Worm (Caenorhabditis elegans) whole organism, young adult: ENCODE measurements around the gene F21C10.1.

ENCODE experiments used
- B0019.2 ChIP-seq: fragments of 200-800 bp; sonication (Bioruptor generic); conservative IDR thresholded peaks from 2 replicates; pipeline ENCODE4 v1.3.6; 2022; ENCODE audit warnings: missing genetic modification reagents, missing genetic modification characterization, missing compliant biosample characterization
- D2030.7 ChIP-seq: fragments of 200-800 bp; sonication (Bioruptor generic); IDR thresholded peaks from 2 replicates; pipeline ENCODE4 v1.3.6; 2022; ENCODE audit warnings: missing genetic modification reagents, missing genetic modification characterization, missing compliant biosample characterization
- F10E7.11 ChIP-seq: sonication (generic microtip); optimal IDR thresholded peaks from 2 replicates; lab custom pipeline; 2017; ENCODE audit warnings: mild to moderate bottlenecking, missing genetic modification characterization, moderate library complexity, missing compliant biosample characterization
- F22D6.2 ChIP-seq: sonication (generic microtip); optimal IDR thresholded peaks from 2 replicates; lab custom pipeline; 2016; ENCODE audit warnings: mild to moderate bottlenecking, missing genetic modification characterization, missing compliant biosample characterization
- F49E8.2 ChIP-seq: sonication (generic microtip); optimal IDR thresholded peaks from 3 replicates; lab custom pipeline; 2017; ENCODE audit warnings: missing genetic modification characterization, mild to moderate bottlenecking, missing compliant biosample characterization, antibody characterized with exemption, moderate library complexity; ENCODE audit not compliant: insufficient read depth
- F57C9.4 ChIP-seq: sonication (generic microtip); optimal IDR thresholded peaks from 2 replicates; lab custom pipeline; 2017; ENCODE audit warnings: mild to moderate bottlenecking, missing genetic modification characterization, missing compliant biosample characterization
- K12H6.12 ChIP-seq: fragments of 200-800 bp; sonication (Bioruptor generic); optimal IDR thresholded peaks from 2 replicates; lab custom pipeline; 2018; ENCODE audit warnings: mild to moderate bottlenecking, missing genetic modification characterization, missing compliant biosample characterization
- Y56A3A.18 ChIP-seq: fragments of 200-800 bp; sonication (Bioruptor generic); IDR thresholded peaks from 2 replicates; pipeline ENCODE4 v1.3.6; 2022; ENCODE audit warnings: missing genetic modification reagents, missing genetic modification characterization, missing compliant biosample characterization
- Y67H2A.10 ChIP-seq: fragments of 200-800 bp; sonication (Bioruptor generic); conservative IDR thresholded peaks from 2 replicates; pipeline ENCODE4 v1.3.6; 2022; ENCODE audit warnings: missing genetic modification reagents, missing genetic modification characterization, missing compliant biosample characterization
- Y95B8A.8 ChIP-seq: fragments of 200-800 bp; sonication (Bioruptor generic); IDR thresholded peaks from 2 replicates; pipeline ENCODE4 v1.3.6; 2022; ENCODE audit warnings: missing genetic modification reagents, missing genetic modification characterization, missing compliant biosample characterization
- aptf-2 ChIP-seq: fragments of 200-800 bp; sonication (Bioruptor generic); conservative IDR thresholded peaks from 2 replicates; pipeline ENCODE4 v1.3.6; 2022; ENCODE audit warnings: missing genetic modification reagents, missing genetic modification characterization, missing compliant biosample characterization
- aptf-3 ChIP-seq: fragments of 200-800 bp; sonication (Bioruptor generic); IDR thresholded peaks from 2 replicates; pipeline ENCODE4 v1.3.6; 2022; ENCODE audit warnings: missing genetic modification characterization, missing compliant biosample characterization
- atf-7 ChIP-seq: sonication (generic microtip); optimal IDR thresholded peaks from 2 replicates; lab custom pipeline; 2017; ENCODE audit warnings: mild to moderate bottlenecking, missing genetic modification characterization, missing compliant biosample characterization
- attf-6 ChIP-seq: fragments of 200-800 bp; sonication (Bioruptor generic); IDR thresholded peaks from 2 replicates; pipeline ENCODE4 v1.3.6; 2022; ENCODE audit warnings: missing genetic modification reagents, missing genetic modification characterization, missing compliant biosample characterization
- bed-1 ChIP-seq: fragments of 200-800 bp; sonication (Bioruptor generic); IDR thresholded peaks from 2 replicates; pipeline ENCODE4 v1.3.6; 2022; ENCODE audit warnings: missing genetic modification reagents, missing genetic modification characterization, missing compliant biosample characterization
- cebp-1 ChIP-seq, 2 experiments: fragments of 200-800 bp in 1 of 2; sonication (Bioruptor generic) in 1 of 2; sonication (generic microtip) in 1 of 2; IDR thresholded peaks in 1 of 2; optimal IDR thresholded peaks in 1 of 2; 2 replicates each; pipeline versions ENCODE4 v1.3.6 to Lab custom; 2017 to 2022; ENCODE audit warnings: missing compliant biosample characterization in 2 of 2, missing genetic modification characterization in 2 of 2, mild to moderate bottlenecking in 1 of 2, missing genetic modification reagents in 1 of 2, moderate library complexity in 1 of 2
- cebp-2 ChIP-seq: fragments of 200-800 bp; sonication (Bioruptor generic); IDR thresholded peaks from 2 replicates; pipeline ENCODE4 v1.3.6; 2022; ENCODE audit warnings: missing genetic modification characterization, missing compliant biosample characterization
- ceh-100 ChIP-seq: fragments of 200-800 bp; sonication (Bioruptor generic); IDR thresholded peaks from 2 replicates; pipeline ENCODE4 v1.3.6; 2022; ENCODE audit warnings: missing genetic modification reagents, missing genetic modification characterization, missing compliant biosample characterization
- ceh-27 ChIP-seq: fragments of 200-800 bp; sonication (Bioruptor generic); optimal IDR thresholded peaks from 2 replicates; lab custom pipeline; 2018; ENCODE audit warnings: mild to moderate bottlenecking, missing genetic modification characterization, moderate library complexity, missing compliant biosample characterization
- chd-7 ChIP-seq: sonication (generic microtip); optimal IDR thresholded peaks from 2 replicates; lab custom pipeline; 2016; ENCODE audit warnings: mild to moderate bottlenecking, missing genetic modification characterization, moderate library complexity, missing compliant biosample characterization
- dox-1 ChIP-seq: fragments of 200-800 bp; sonication (Bioruptor generic); IDR thresholded peaks from 2 replicates; pipeline ENCODE4 v1.3.6; 2022; ENCODE audit warnings: missing genetic modification reagents, missing genetic modification characterization, missing compliant biosample characterization
- dpff-1 ChIP-seq: sonication (generic microtip); optimal IDR thresholded peaks from 2 replicates; lab custom pipeline; 2017; ENCODE audit warnings: mild to moderate bottlenecking, missing genetic modification characterization, missing compliant biosample characterization
- ekl-4 ChIP-seq: fragments of 200-800 bp; sonication (Bioruptor generic); IDR thresholded peaks from 2 replicates; pipeline ENCODE4 v1.3.6; 2022; ENCODE audit warnings: missing genetic modification reagents, missing genetic modification characterization, missing compliant biosample characterization
- hlh-12 ChIP-seq: sonication (generic microtip); optimal IDR thresholded peaks from 2 replicates; lab custom pipeline; 2016; ENCODE audit warnings: missing genetic modification characterization, missing compliant biosample characterization
- hmg-1.2 ChIP-seq: fragments of 200-800 bp; sonication (Bioruptor generic); IDR thresholded peaks from 2 replicates; pipeline ENCODE4 v1.3.6; 2022; ENCODE audit warnings: missing genetic modification reagents, missing genetic modification characterization, missing compliant biosample characterization
- hmg-20 ChIP-seq: fragments of 200-800 bp; sonication (Bioruptor generic); IDR thresholded peaks from 2 replicates; pipeline ENCODE4 v1.3.6; 2022; ENCODE audit warnings: missing genetic modification reagents, missing genetic modification characterization, missing compliant biosample characterization
- hsf-1 ChIP-seq: fragments of 200-800 bp; sonication (Bioruptor generic); IDR thresholded peaks from 2 replicates; pipeline ENCODE4 v1.3.6; 2022; ENCODE audit warnings: missing genetic modification reagents, missing genetic modification characterization, missing compliant biosample characterization
- lin-26 ChIP-seq: fragments of 200-800 bp; sonication (Bioruptor generic); IDR thresholded peaks from 2 replicates; pipeline ENCODE4 v1.3.6; 2022; ENCODE audit warnings: missing genetic modification reagents, missing genetic modification characterization, missing compliant biosample characterization
- madf-10 ChIP-seq: sonication (generic microtip); optimal IDR thresholded peaks from 2 replicates; lab custom pipeline; 2016; ENCODE audit warnings: mild to moderate bottlenecking, missing genetic modification characterization, missing compliant biosample characterization
- madf-6 ChIP-seq: fragments of 200-800 bp; sonication (Bioruptor generic); IDR thresholded peaks from 2 replicates; pipeline ENCODE4 v1.3.6; 2022; ENCODE audit warnings: missing genetic modification reagents, missing genetic modification characterization, missing compliant biosample characterization
- mcd-1 ChIP-seq: fragments of 200-800 bp; sonication (Bioruptor generic); IDR thresholded peaks from 2 replicates; pipeline ENCODE4 v1.3.6; 2022; ENCODE audit warnings: missing genetic modification reagents, missing genetic modification characterization, missing compliant biosample characterization
- nfya-2 ChIP-seq: fragments of 200-800 bp; sonication (Bioruptor generic); IDR thresholded peaks from 2 replicates; pipeline ENCODE4 v1.3.6; 2022; ENCODE audit warnings: missing genetic modification reagents, missing genetic modification characterization, missing compliant biosample characterization
- rcor-1 ChIP-seq: fragments of 200-800 bp; sonication (Bioruptor generic); IDR thresholded peaks from 2 replicates; pipeline ENCODE4 v1.3.6; 2022; ENCODE audit warnings: missing genetic modification reagents, missing genetic modification characterization, missing compliant biosample characterization
- sdz-38 ChIP-seq: sonication (generic microtip); optimal IDR thresholded peaks from 2 replicates; lab custom pipeline; 2016; ENCODE audit warnings: missing genotype, missing genetic modification characterization, missing compliant biosample characterization
- sea-2 ChIP-seq: fragments of 200-800 bp; sonication (Bioruptor generic); IDR thresholded peaks from 2 replicates; pipeline ENCODE4 v1.3.6; 2022; ENCODE audit warnings: missing genetic modification characterization, missing compliant biosample characterization
- snpc-1.1 ChIP-seq: sonication (generic microtip); optimal IDR thresholded peaks from 2 replicates; lab custom pipeline; 2017; ENCODE audit warnings: missing genetic modification characterization, mild to moderate bottlenecking, missing compliant biosample characterization, antibody characterized with exemption, moderate library complexity, missing genotype, missing genetic modification reagents; ENCODE audit not compliant: insufficient read depth
- snpc-4 ChIP-seq, 5 experiments: fragments of 150-350 bp in 1 of 5; sonication (generic microtip) in 4 of 5; optimal IDR thresholded peaks; 2 replicates each; lab custom pipeline; 2014 to 2018; ENCODE audit warnings: missing genetic modification characterization in 5 of 5, missing biosample characterization in 3 of 5, antibody characterized with exemption in 2 of 5, mild to moderate bottlenecking in 2 of 5, missing compliant biosample characterization in 2 of 5, missing genotype in 2 of 5, moderate library complexity in 2 of 5, missing genetic modification reagents in 1 of 5
- tbp1 ChIP-seq: fragments of 200-800 bp; sonication (Bioruptor generic); optimal IDR thresholded peaks from 2 replicates; lab custom pipeline; 2018; ENCODE audit warnings: mild to moderate bottlenecking, missing genetic modification characterization, missing compliant biosample characterization
- tlf-1 ChIP-seq: fragments of 200-800 bp; sonication (Bioruptor generic); optimal IDR thresholded peaks from 2 replicates; lab custom pipeline; 2018; ENCODE audit warnings: mild to moderate bottlenecking, missing genetic modification characterization, missing compliant biosample characterization
- unc-130 ChIP-seq: sonication (generic microtip); optimal IDR thresholded peaks from 2 replicates; lab custom pipeline; 2016; ENCODE audit warnings: missing genetic modification reagents, missing genetic modification characterization, missing compliant biosample characterization
- zfh-2 ChIP-seq: fragments of 200-800 bp; sonication (Bioruptor generic); conservative IDR thresholded peaks from 2 replicates; pipeline ENCODE4 v1.3.6; 2022; ENCODE audit warnings: missing genetic modification reagents, missing genetic modification characterization, missing compliant biosample characterization

Gene F21C10.1

ce11 chrV:9090824-9091798 is 41.0 kb upstream of the F21C10.1 start:
- TF ChIP-seq tbp1 (GFP tag; lab: Kevin White, UChicago): peak; percentile 49
- peak; percentile 55 for TF ChIP-seq dox-1 (GFP tag; lab: Robert Waterston, UW)
- peak; percentile 53 for TF ChIP-seq hmg-1.2
- peak; percentile 2 for TF ChIP-seq F49E8.2
- peak; percentile 60 for TF ChIP-seq madf-6 (GFP tag; lab: Robert Waterston, UW)
- TF ChIP-seq snpc-1.1 (tag; lab: Kevin White, UChicago): peak; percentile 79
- TF ChIP-seq ekl-4 (GFP tag; lab: Robert Waterston, UW): peak; percentile 61; the same call in 1 of the 2 replicates
- TF ChIP-seq mcd-1: peak; percentile 39; the same call in 1 of the 2 replicates
- 0 out of 2 replicates have a peak, but pooled peaks have one; percentile 36 for TF ChIP-seq zfh-2 (GFP tag; lab: Robert Waterston, UW)
- peak; percentile 58 for TF ChIP-seq snpc-4 (GFP tag; optimal IDR thresholded peaks at IDR 0.05; lab: Kevin White, UChicago)
- peak in 3 of 4 experiments; percentile 53 to 79 (median 66) for TF ChIP-seq snpc-4 (tag; optimal IDR thresholded peaks at IDR 0.05; lab: Kevin White, UChicago)
- TF ChIP-seq bed-1 (GFP tag; lab: Robert Waterston, UW): 0 out of 2 replicates have a peak, but pooled peaks have one; percentile 62
- TF ChIP-seq ceh-100 (GFP tag; lab: Robert Waterston, UW): peak; percentile 16; the same call in 1 of the 2 replicates
- peak; percentile 43; the same call in 1 of the 2 replicates for TF ChIP-seq Y56A3A.18 (GFP tag; lab: Robert Waterston, UW)
- TF ChIP-seq rcor-1 (GFP tag; lab: Robert Waterston, UW): peak; percentile 54
- TF ChIP-seq hsf-1: peak; percentile 58
- peak; percentile 11; the same call in 1 of the 2 replicates for TF ChIP-seq hmg-20 (GFP tag; lab: Robert Waterston, UW)
- peak; percentile 48; the same call in 1 of the 2 replicates for TF ChIP-seq D2030.7 (GFP tag; lab: Robert Waterston, UW)
- peak; percentile 43; the same call in 1 of the 2 replicates for TF ChIP-seq lin-26
- TF ChIP-seq hlh-12 (tag; lab: Kevin White, UChicago): peak; percentile 30
- TF ChIP-seq aptf-3: peak; percentile 81; the same call in 1 of the 2 replicates
- TF ChIP-seq attf-6 (GFP tag; lab: Robert Waterston, UW): peak; percentile 77

DNA sequence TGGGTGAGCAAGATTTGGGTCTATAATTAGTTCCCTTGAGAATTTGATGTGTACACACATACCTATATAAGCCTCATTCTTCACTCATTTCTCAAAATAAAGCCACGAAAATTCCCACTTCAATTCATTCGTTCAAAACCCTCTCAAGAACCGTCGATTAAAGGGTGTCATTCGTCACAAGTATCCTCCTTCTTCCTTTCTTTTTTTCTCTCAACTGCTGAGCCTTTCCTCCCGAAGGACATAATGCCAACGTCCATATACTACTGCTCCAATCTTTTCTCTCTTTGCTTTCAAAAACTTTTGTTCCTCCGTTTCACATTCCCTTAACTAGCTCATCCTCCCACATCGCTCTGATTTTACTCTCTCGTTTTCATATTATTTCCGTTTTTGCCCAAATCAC is 39.9 kb upstream of the F21C10.1 start, which contains the start of gene T27E4.1:
TSS of gene T27E4.1 (plus strand) at position 137 of the 400 bp plus-strand sequence.
- TF ChIP-seq ceh-27 (peak; percentile 9), sdz-38 (tag; lab: Kevin White, UChicago) (no peak)

DNA sequence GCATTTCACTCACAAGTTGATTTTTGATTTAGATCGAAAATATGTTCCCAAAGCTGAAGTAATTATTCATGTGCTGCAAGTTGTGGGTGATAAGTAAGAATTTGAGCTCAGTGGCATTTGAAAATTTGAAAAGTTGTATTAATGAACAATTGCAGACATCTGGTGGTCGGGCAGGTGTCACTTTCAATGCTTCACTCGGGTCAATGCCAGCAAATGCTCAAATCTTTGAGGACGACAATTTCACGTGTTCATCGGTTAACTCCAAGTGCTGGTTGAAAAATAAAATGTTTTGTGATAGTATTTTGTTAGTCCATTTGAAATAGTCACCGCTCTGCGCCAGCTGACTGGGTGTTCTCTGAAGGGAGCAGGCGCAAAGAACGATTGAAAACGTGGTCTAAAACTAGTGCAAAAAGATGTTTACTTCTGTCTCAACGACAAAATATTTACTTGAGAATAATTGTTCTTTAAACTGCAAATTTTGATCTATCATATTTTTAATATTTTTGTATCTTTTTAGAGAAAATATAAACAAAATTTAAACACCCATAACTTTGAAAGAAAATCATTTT is 38.0 kb upstream of the F21C10.1 start:
- TF ChIP-seq dpff-1 (tag; lab: Kevin White, UChicago): no peak
- TF ChIP-seq Y95B8A.8 (GFP tag; lab: Robert Waterston, UW): no peak
- TF ChIP-seq hlh-12 (tag; lab: Kevin White, UChicago): no peak
- no peak for TF ChIP-seq madf-10 (tag; lab: Kevin White, UChicago)
- no peak for TF ChIP-seq F57C9.4
- TF ChIP-seq nfya-2 (GFP tag; lab: Robert Waterston, UW): no peak
- TF ChIP-seq Y67H2A.10 (GFP tag; lab: Robert Waterston, UW): no peak
- TF ChIP-seq B0019.2 (GFP tag; lab: Robert Waterston, UW): no peak
- no peak for TF ChIP-seq unc-130 (GFP tag; lab: Kevin White, UChicago)
- TF ChIP-seq cebp-1 (GFP tag; IDR thresholded peaks at IDR 0.05; lab: Robert Waterston, UW): no peak
- TF ChIP-seq cebp-1 (tag; optimal IDR thresholded peaks at IDR 0.05; lab: Kevin White, UChicago): peak; percentile 66
- no peak for TF ChIP-seq aptf-2
- TF ChIP-seq atf-7 (tag; lab: Kevin White, UChicago): no peak
- no peak for TF ChIP-seq F10E7.11
- no peak for TF ChIP-seq snpc-4 (GFP tag; optimal IDR thresholded peaks at IDR 0.05; lab: Kevin White, UChicago)
- peak in 1 of 4 experiments; percentile 18 for TF ChIP-seq snpc-4 (tag; optimal IDR thresholded peaks at IDR 0.05; lab: Kevin White, UChicago)
- TF ChIP-seq cebp-2 (GFP tag; lab: Robert Waterston, UW): no peak
- peak; percentile 33 for TF ChIP-seq chd-7 (tag; lab: Kevin White, UChicago)
- TF ChIP-seq sea-2: no peak
- no peak for TF ChIP-seq F22D6.2
- TF ChIP-seq tlf-1 (GFP tag; lab: Kevin White, UChicago): peak; percentile 27
- peak; percentile 44 for TF ChIP-seq K12H6.12 (tag; lab: Kevin White, UChicago)
